Worm (Caenorhabditis elegans) whole organism, young adult: Measurements from ENCODE around the gene ZK666.15.

ENCODE experiments used
- B0336.3 ChIP-seq: fragments of 200-800 bp; sonication (Bioruptor generic); IDR thresholded peaks from 2 replicates; pipeline ENCODE4 v1.3.6; 2022; ENCODE audit warnings: missing genetic modification characterization, missing compliant biosample characterization
- C06A6.2 ChIP-seq: fragments of 200-800 bp; sonication (Bioruptor generic); conservative IDR thresholded peaks from 2 replicates; pipeline ENCODE4 v1.3.6; 2022; ENCODE audit warnings: missing genetic modification characterization, missing compliant biosample characterization
- F22D6.2 ChIP-seq: sonication (generic microtip); optimal IDR thresholded peaks from 2 replicates; lab custom pipeline; 2016; ENCODE audit warnings: mild to moderate bottlenecking, missing genetic modification characterization, missing compliant biosample characterization
- F37B4.10 ChIP-seq: fragments of 200-800 bp; sonication (Bioruptor generic); IDR thresholded peaks from 2 replicates; pipeline ENCODE4 v1.3.6; 2022; ENCODE audit warnings: missing genetic modification characterization, missing compliant biosample characterization
- F49E8.2 ChIP-seq: sonication (generic microtip); optimal IDR thresholded peaks from 3 replicates; lab custom pipeline; 2017; ENCODE audit warnings: missing genetic modification characterization, mild to moderate bottlenecking, missing compliant biosample characterization, antibody characterized with exemption, moderate library complexity; ENCODE audit not compliant: insufficient read depth
- K12H6.12 ChIP-seq: fragments of 200-800 bp; sonication (Bioruptor generic); optimal IDR thresholded peaks from 2 replicates; lab custom pipeline; 2018; ENCODE audit warnings: mild to moderate bottlenecking, missing genetic modification characterization, missing compliant biosample characterization
- T07F8.4 ChIP-seq: sonication (generic microtip); optimal IDR thresholded peaks from 2 replicates; lab custom pipeline; 2016; ENCODE audit warnings: mild to moderate bottlenecking, missing genetic modification characterization, moderate library complexity, missing compliant biosample characterization
- T26A5.8 ChIP-seq: sonication (generic microtip); optimal IDR thresholded peaks from 2 replicates; lab custom pipeline; 2016; ENCODE audit warnings: missing genetic modification characterization, missing compliant biosample characterization
- Y53F4B.3 ChIP-seq: fragments of 200-800 bp; sonication (Bioruptor generic); IDR thresholded peaks from 2 replicates; pipeline ENCODE4 v1.3.6; 2022; ENCODE audit warnings: missing genetic modification reagents, missing genetic modification characterization, missing compliant biosample characterization
- Y67H2A.10 ChIP-seq: fragments of 200-800 bp; sonication (Bioruptor generic); conservative IDR thresholded peaks from 2 replicates; pipeline ENCODE4 v1.3.6; 2022; ENCODE audit warnings: missing genetic modification reagents, missing genetic modification characterization, missing compliant biosample characterization
- ama-1 ChIP-seq, 3 experiments: fragments of 150-350 bp in 1 of 3; sonication (generic microtip) in 2 of 3; optimal IDR thresholded peaks; 2 replicates each; lab custom pipeline; 2014 to 2018; ENCODE audit warnings: missing biosample characterization in 2 of 3, missing genetic modification characterization in 2 of 3, missing genetic modification reagents in 2 of 3
- aptf-2 ChIP-seq: fragments of 200-800 bp; sonication (Bioruptor generic); conservative IDR thresholded peaks from 2 replicates; pipeline ENCODE4 v1.3.6; 2022; ENCODE audit warnings: missing genetic modification reagents, missing genetic modification characterization, missing compliant biosample characterization
- athp-1 ChIP-seq: sonication (generic microtip); optimal IDR thresholded peaks from 2 replicates; lab custom pipeline; 2017; ENCODE audit warnings: mild to moderate bottlenecking, missing genetic modification characterization, missing compliant biosample characterization
- attf-3 ChIP-seq: fragments of 200-800 bp; sonication (Bioruptor generic); conservative IDR thresholded peaks from 2 replicates; pipeline ENCODE4 v1.3.6; 2022; ENCODE audit warnings: missing genetic modification reagents, missing genetic modification characterization, missing compliant biosample characterization
- attf-5 ChIP-seq: fragments of 200-800 bp; sonication (Bioruptor generic); optimal IDR thresholded peaks from 2 replicates; lab custom pipeline; 2018; ENCODE audit warnings: mild to moderate bottlenecking, missing genetic modification characterization, missing compliant biosample characterization
- cebp-1 ChIP-seq, 2 experiments: fragments of 200-800 bp in 1 of 2; sonication (Bioruptor generic) in 1 of 2; sonication (generic microtip) in 1 of 2; IDR thresholded peaks in 1 of 2; optimal IDR thresholded peaks in 1 of 2; 2 replicates each; pipeline versions ENCODE4 v1.3.6 to Lab custom; 2017 to 2022; ENCODE audit warnings: missing compliant biosample characterization in 2 of 2, missing genetic modification characterization in 2 of 2, mild to moderate bottlenecking in 1 of 2, missing genetic modification reagents in 1 of 2, moderate library complexity in 1 of 2
- cebp-2 ChIP-seq: fragments of 200-800 bp; sonication (Bioruptor generic); IDR thresholded peaks from 2 replicates; pipeline ENCODE4 v1.3.6; 2022; ENCODE audit warnings: missing genetic modification characterization, missing compliant biosample characterization
- ceh-100 ChIP-seq: fragments of 200-800 bp; sonication (Bioruptor generic); IDR thresholded peaks from 2 replicates; pipeline ENCODE4 v1.3.6; 2022; ENCODE audit warnings: missing genetic modification reagents, missing genetic modification characterization, missing compliant biosample characterization
- ceh-27 ChIP-seq: fragments of 200-800 bp; sonication (Bioruptor generic); optimal IDR thresholded peaks from 2 replicates; lab custom pipeline; 2018; ENCODE audit warnings: mild to moderate bottlenecking, missing genetic modification characterization, moderate library complexity, missing compliant biosample characterization
- ceh-91 ChIP-seq: fragments of 200-800 bp; sonication (Bioruptor generic); IDR thresholded peaks from 2 replicates; pipeline ENCODE4 v1.3.6; 2022; ENCODE audit warnings: missing genetic modification reagents, missing genetic modification characterization, missing compliant biosample characterization
- dox-1 ChIP-seq: fragments of 200-800 bp; sonication (Bioruptor generic); IDR thresholded peaks from 2 replicates; pipeline ENCODE4 v1.3.6; 2022; ENCODE audit warnings: missing genetic modification reagents, missing genetic modification characterization, missing compliant biosample characterization
- fkh-3 ChIP-seq: sonication (generic microtip); optimal IDR thresholded peaks from 2 replicates; lab custom pipeline; 2016; ENCODE audit warnings: mild to moderate bottlenecking, missing genetic modification characterization, missing compliant biosample characterization
- gei-17 ChIP-seq: fragments of 200-800 bp; sonication (Bioruptor generic); optimal IDR thresholded peaks from 2 replicates; lab custom pipeline; 2018; ENCODE audit warnings: mild to moderate bottlenecking, missing genetic modification characterization, missing compliant biosample characterization
- hlh-12 ChIP-seq: sonication (generic microtip); optimal IDR thresholded peaks from 2 replicates; lab custom pipeline; 2016; ENCODE audit warnings: missing genetic modification characterization, missing compliant biosample characterization
- hlh-26 ChIP-seq: fragments of 200-800 bp; sonication (Bioruptor generic); conservative IDR thresholded peaks from 2 replicates; pipeline ENCODE4 v1.3.6; 2022; ENCODE audit warnings: missing genetic modification reagents, missing genetic modification characterization, missing compliant biosample characterization
- hrde-1 ChIP-seq: sonication (generic microtip); optimal IDR thresholded peaks from 2 replicates; lab custom pipeline; 2016; ENCODE audit warnings: missing genetic modification characterization, mild to moderate bottlenecking, missing compliant biosample characterization, moderate library complexity, missing genotype, missing genetic modification reagents, borderline replicate concordance
- lag-1 ChIP-seq: fragments of 200-800 bp; sonication (Bioruptor generic); IDR thresholded peaks from 2 replicates; pipeline ENCODE4 v1.3.6; 2022; ENCODE audit warnings: missing genetic modification reagents, missing genetic modification characterization, missing compliant biosample characterization
- lin-26 ChIP-seq: fragments of 200-800 bp; sonication (Bioruptor generic); IDR thresholded peaks from 2 replicates; pipeline ENCODE4 v1.3.6; 2022; ENCODE audit warnings: missing genetic modification reagents, missing genetic modification characterization, missing compliant biosample characterization
- lin-35 ChIP-seq, 3 experiments: fragments of 150-350 bp in 2 of 3; sonication (generic microtip) in 1 of 3; optimal IDR thresholded peaks; 2 replicates each; lab custom pipeline; 2014 to 2018; ENCODE audit warnings: missing biosample characterization in 3 of 3, missing genetic modification characterization in 3 of 3, missing genetic modification reagents in 3 of 3
- lin-54 ChIP-seq: fragments of 200-800 bp; sonication (Bioruptor generic); optimal IDR thresholded peaks from 2 replicates; lab custom pipeline; 2018; ENCODE audit warnings: mild to moderate bottlenecking, missing genetic modification characterization, missing compliant biosample characterization
- lsy-27 ChIP-seq: sonication (generic microtip); optimal IDR thresholded peaks from 2 replicates; lab custom pipeline; 2017; ENCODE audit warnings: missing genetic modification characterization, mild to moderate bottlenecking, missing compliant biosample characterization, antibody characterized with exemption, missing genotype, borderline replicate concordance; ENCODE audit not compliant: insufficient read depth
- madf-8 ChIP-seq: fragments of 200-800 bp; sonication (Bioruptor generic); conservative IDR thresholded peaks from 2 replicates; pipeline ENCODE4 v1.3.6; 2022; ENCODE audit warnings: missing genetic modification reagents, missing genetic modification characterization, missing compliant biosample characterization
- mel-28 ChIP-seq: sonication (generic microtip); optimal IDR thresholded peaks from 2 replicates; lab custom pipeline; 2016; ENCODE audit warnings: borderline replicate concordance, mild to moderate bottlenecking, missing genetic modification characterization, missing compliant biosample characterization
- mxl-1 ChIP-seq: sonication (generic microtip); optimal IDR thresholded peaks from 2 replicates; lab custom pipeline; 2016; ENCODE audit warnings: missing genetic modification characterization, missing compliant biosample characterization
- nfyb-1 ChIP-seq: fragments of 200-800 bp; sonication (Bioruptor generic); IDR thresholded peaks from 2 replicates; pipeline ENCODE4 v1.3.6; 2022; ENCODE audit warnings: missing genetic modification reagents, missing genetic modification characterization, missing compliant biosample characterization
- nhr-120 ChIP-seq: fragments of 200-800 bp; sonication (Bioruptor generic); IDR thresholded peaks from 2 replicates; pipeline ENCODE4 v1.3.6; 2022; ENCODE audit warnings: missing genetic modification characterization, missing compliant biosample characterization
- nhr-179 ChIP-seq: sonication (generic microtip); optimal IDR thresholded peaks from 2 replicates; lab custom pipeline; 2016; ENCODE audit warnings: mild to moderate bottlenecking, missing genetic modification characterization, missing compliant biosample characterization
- sea-2 ChIP-seq: fragments of 200-800 bp; sonication (Bioruptor generic); IDR thresholded peaks from 2 replicates; pipeline ENCODE4 v1.3.6; 2022; ENCODE audit warnings: missing genetic modification characterization, missing compliant biosample characterization
- snpc-1.1 ChIP-seq: sonication (generic microtip); optimal IDR thresholded peaks from 2 replicates; lab custom pipeline; 2017; ENCODE audit warnings: missing genetic modification characterization, mild to moderate bottlenecking, missing compliant biosample characterization, antibody characterized with exemption, moderate library complexity, missing genotype, missing genetic modification reagents; ENCODE audit not compliant: insufficient read depth
- snpc-4 ChIP-seq, 5 experiments: fragments of 150-350 bp in 1 of 5; sonication (generic microtip) in 4 of 5; optimal IDR thresholded peaks; 2 replicates each; lab custom pipeline; 2014 to 2018; ENCODE audit warnings: missing genetic modification characterization in 5 of 5, missing biosample characterization in 3 of 5, antibody characterized with exemption in 2 of 5, mild to moderate bottlenecking in 2 of 5, missing compliant biosample characterization in 2 of 5, missing genotype in 2 of 5, moderate library complexity in 2 of 5, missing genetic modification reagents in 1 of 5
- tlf-1 ChIP-seq: fragments of 200-800 bp; sonication (Bioruptor generic); optimal IDR thresholded peaks from 2 replicates; lab custom pipeline; 2018; ENCODE audit warnings: mild to moderate bottlenecking, missing genetic modification characterization, missing compliant biosample characterization
- unc-62 ChIP-seq: fragments of 150-350 bp; optimal IDR thresholded peaks from 2 replicates; lab custom pipeline; 2014; ENCODE audit warnings: missing biosample characterization, missing genetic modification reagents, missing genetic modification characterization
- zim-3 ChIP-seq: sonication (generic microtip); optimal IDR thresholded peaks from 2 replicates; lab custom pipeline; 2017; ENCODE audit warnings: mild to moderate bottlenecking, missing genetic modification characterization, moderate library complexity, missing compliant biosample characterization
- ztf-28 ChIP-seq: fragments of 200-800 bp; sonication (Bioruptor generic); IDR thresholded peaks from 2 replicates; pipeline ENCODE4 v1.3.6; 2022; ENCODE audit warnings: missing genetic modification reagents, missing genetic modification characterization, missing compliant biosample characterization
- ztf-3 ChIP-seq: fragments of 200-800 bp; sonication (Bioruptor generic); optimal IDR thresholded peaks from 2 replicates; lab custom pipeline; 2018; ENCODE audit warnings: mild to moderate bottlenecking, missing genetic modification characterization, missing compliant biosample characterization
- ztf-6 ChIP-seq: fragments of 200-800 bp; sonication (Bioruptor generic); IDR thresholded peaks from 2 replicates; pipeline ENCODE4 v1.3.6; 2022; ENCODE audit warnings: missing genetic modification reagents, missing genetic modification characterization, missing compliant biosample characterization

Gene ZK666.15

ce11 chrII:10527649-10528134 is 40.9 kb downstream of the ZK666.15 start, which contains the start of gene mab-10 (continued):
- TF ChIP-seq F22D6.2, result no peak
- no peak for TF ChIP-seq ztf-28 (GFP tag; lab: Robert Waterston, UW)
- no peak for TF ChIP-seq mel-28
- no peak for TF ChIP-seq hrde-1 (tag; lab: Kevin White, UChicago)
- peak; percentile 43 for TF ChIP-seq attf-5 (GFP tag; lab: Kevin White, UChicago)
- no peak for TF ChIP-seq hlh-26 (GFP tag; lab: Robert Waterston, UW)
- TF ChIP-seq ceh-27 (GFP tag; lab: Kevin White, UChicago), result peak; percentile 35
- TF ChIP-seq zim-3 (tag; lab: Kevin White, UChicago), result no peak
- peak; percentile 30 for TF ChIP-seq athp-1 (tag; lab: Kevin White, UChicago)
- no peak for TF ChIP-seq gei-17
- TF ChIP-seq ama-1 (optimal IDR thresholded peaks at IDR 0.05; lab: Kevin White, UChicago), result no peak
- no peak for TF ChIP-seq ama-1 (GFP tag; optimal IDR thresholded peaks at IDR 0.05; lab: Kevin White, UChicago)
- no peak for TF ChIP-seq lin-35 (GFP tag; optimal IDR thresholded peaks at IDR 0.05; lab: Kevin White, UChicago)
- TF ChIP-seq ztf-6, result no peak
- no peak for TF ChIP-seq Y67H2A.10 (GFP tag; lab: Robert Waterston, UW)
- no peak for TF ChIP-seq T26A5.8 (tag; lab: Kevin White, UChicago)
- no peak for TF ChIP-seq ceh-91 (GFP tag; lab: Robert Waterston, UW)
- TF ChIP-seq cebp-1 (GFP tag; IDR thresholded peaks at IDR 0.05; lab: Robert Waterston, UW), result no peak
- peak; percentile 66 for TF ChIP-seq cebp-1 (tag; optimal IDR thresholded peaks at IDR 0.05; lab: Kevin White, UChicago)
- TF ChIP-seq attf-3 (GFP tag; lab: Robert Waterston, UW), result no peak
- no peak for TF ChIP-seq aptf-2 (GFP tag; lab: Robert Waterston, UW)
- TF ChIP-seq snpc-4 (GFP tag; optimal IDR thresholded peaks at IDR 0.05; lab: Kevin White, UChicago), result no peak
- TF ChIP-seq snpc-4 (tag; optimal IDR thresholded peaks at IDR 0.05; lab: Kevin White, UChicago), result peak in 1 of 4 experiments; percentile 18
- no peak for TF ChIP-seq ztf-3 (GFP tag; lab: Kevin White, UChicago)
- TF ChIP-seq nhr-120 (GFP tag; lab: Robert Waterston, UW), result no peak
- TF ChIP-seq lsy-27 (tag; lab: Kevin White, UChicago), result no peak
- peak; percentile 35 for TF ChIP-seq mxl-1 (tag; lab: Kevin White, UChicago)
- peak; percentile 84 for TF ChIP-seq dox-1 (GFP tag; lab: Robert Waterston, UW)
- TF ChIP-seq lin-54 (GFP tag; lab: Kevin White, UChicago), result no peak
- TF ChIP-seq madf-8 (GFP tag; lab: Robert Waterston, UW), result no peak
- no peak for TF ChIP-seq lin-26 (GFP tag; lab: Robert Waterston, UW)
- TF ChIP-seq F37B4.10 (GFP tag; lab: Robert Waterston, UW), result no peak
- TF ChIP-seq lag-1, result no peak
- TF ChIP-seq B0336.3 (GFP tag; lab: Robert Waterston, UW), result peak; percentile 45; the same call in 1 of the 2 replicates
- no peak for TF ChIP-seq cebp-2 (GFP tag; lab: Robert Waterston, UW)
- no peak for TF ChIP-seq sea-2 (GFP tag; lab: Robert Waterston, UW)
- TF ChIP-seq nhr-179, result no peak
- 0 out of 2 replicates have a peak, but pooled peaks have one; percentile 35 for TF ChIP-seq ceh-100 (GFP tag; lab: Robert Waterston, UW)
- no peak for TF ChIP-seq tlf-1 (GFP tag; lab: Kevin White, UChicago)
- no peak for TF ChIP-seq F49E8.2 (tag; lab: Kevin White, UChicago)
- TF ChIP-seq hlh-12 (tag; lab: Kevin White, UChicago), result no peak
- TF ChIP-seq nfyb-1, result 0 out of 2 replicates have a peak, but pooled peaks have one; percentile 12
- peak; percentile 42; the same call in 1 of the 2 replicates for TF ChIP-seq C06A6.2 (GFP tag; lab: Robert Waterston, UW)
- no peak for TF ChIP-seq fkh-3
- no peak for TF ChIP-seq snpc-1.1 (tag; lab: Kevin White, UChicago)
- no peak for TF ChIP-seq T07F8.4
- TF ChIP-seq Y53F4B.3, result no peak
- TF ChIP-seq unc-62, result no peak
- TF ChIP-seq K12H6.12 (tag; lab: Kevin White, UChicago), result peak; percentile 44
